Worm (Caenorhabditis elegans) whole organism, late embryonic: ENCODE data around the gene K10B2.4.

Source experiments
- C08G9.2 ChIP-seq: sonication (generic microtip); optimal IDR thresholded peaks from 2 replicates; lab custom pipeline; 2016; ENCODE audit warnings: mild to moderate bottlenecking, missing genetic modification characterization, moderate library complexity, missing compliant biosample characterization
- C38D4.7 ChIP-seq: fragments of 200-800 bp; sonication (Bioruptor generic); optimal IDR thresholded peaks from 2 replicates; lab custom pipeline; 2018; ENCODE audit warnings: mild to moderate bottlenecking, missing genetic modification characterization, moderate library complexity, missing compliant biosample characterization
- F13H6.1 ChIP-seq: sonication (generic microtip); optimal IDR thresholded peaks from 2 replicates; lab custom pipeline; 2016; ENCODE audit warnings: missing genetic modification characterization, missing compliant biosample characterization
- K02D7.2 ChIP-seq: sonication (generic microtip); optimal IDR thresholded peaks from 2 replicates; lab custom pipeline; 2017; ENCODE audit warnings: mild to moderate bottlenecking, missing genetic modification characterization, missing compliant biosample characterization
- K09A11.1 ChIP-seq: sonication (generic microtip); optimal IDR thresholded peaks from 2 replicates; lab custom pipeline; 2017; ENCODE audit warnings: antibody characterized with exemption, mild to moderate bottlenecking, missing genetic modification characterization, missing compliant biosample characterization; ENCODE audit not compliant: insufficient read depth
- T23F11.4 ChIP-seq: fragments of 200-800 bp; sonication (Bioruptor generic); optimal IDR thresholded peaks from 2 replicates; lab custom pipeline; 2018; ENCODE audit warnings: mild to moderate bottlenecking, missing genetic modification characterization, missing compliant biosample characterization
- Y22D7AL.16 ChIP-seq: sonication (generic microtip); optimal IDR thresholded peaks from 2 replicates; lab custom pipeline; 2016; ENCODE audit warnings: missing genetic modification characterization, missing compliant biosample characterization
- ama-1 ChIP-seq: fragments of 150-350 bp; optimal IDR thresholded peaks from 2 replicates; lab custom pipeline; 2014
- ceh-19 ChIP-seq: fragments of 200-800 bp; sonication (Bioruptor generic); optimal IDR thresholded peaks from 2 replicates; lab custom pipeline; 2018; ENCODE audit warnings: mild to moderate bottlenecking, missing genetic modification characterization, missing compliant biosample characterization
- ceh-24 ChIP-seq: sonication (generic microtip); optimal IDR thresholded peaks from 2 replicates; lab custom pipeline; 2016; ENCODE audit warnings: mild to moderate bottlenecking, missing genetic modification characterization, missing compliant biosample characterization
- ceh-30 ChIP-seq: fragments of 150-350 bp; optimal IDR thresholded peaks from 2 replicates; lab custom pipeline; 2014; ENCODE audit warnings: missing biosample characterization, missing genetic modification characterization
- ceh-31 ChIP-seq: sonication (generic microtip); optimal IDR thresholded peaks from 2 replicates; lab custom pipeline; 2016; ENCODE audit warnings: missing genetic modification characterization, missing compliant biosample characterization
- ceh-9 ChIP-seq: sonication (generic microtip); optimal IDR thresholded peaks from 2 replicates; lab custom pipeline; 2016; ENCODE audit warnings: mild to moderate bottlenecking, missing genetic modification characterization, inconsistent platforms, missing compliant biosample characterization
- che-1 ChIP-seq: sonication (generic microtip); optimal IDR thresholded peaks from 2 replicates; lab custom pipeline; 2016; ENCODE audit warnings: mild to moderate bottlenecking, missing genetic modification characterization, missing compliant biosample characterization
- dmd-4 ChIP-seq: sonication (generic microtip); optimal IDR thresholded peaks from 2 replicates; lab custom pipeline; 2016; ENCODE audit warnings: borderline replicate concordance, missing genetic modification characterization, missing compliant biosample characterization
- dve-1 ChIP-seq: sonication (generic microtip); optimal IDR thresholded peaks from 2 replicates; lab custom pipeline; 2017; ENCODE audit warnings: antibody characterized with exemption, mild to moderate bottlenecking, missing genetic modification characterization, missing compliant biosample characterization
- elt-2 ChIP-seq: sonication (generic microtip); optimal IDR thresholded peaks from 2 replicates; lab custom pipeline; 2016; ENCODE audit warnings: missing genetic modification reagents, missing genetic modification characterization, missing compliant biosample characterization
- elt-4 ChIP-seq: sonication (generic microtip); optimal IDR thresholded peaks from 2 replicates; lab custom pipeline; 2016; ENCODE audit warnings: missing genetic modification characterization, missing compliant biosample characterization
- ets-4 ChIP-seq: sonication (generic microtip); optimal IDR thresholded peaks from 2 replicates; lab custom pipeline; 2016; ENCODE audit warnings: missing genetic modification characterization, missing compliant biosample characterization
- fkh-10 ChIP-seq: fragments of 150-350 bp; optimal IDR thresholded peaks from 2 replicates; lab custom pipeline; 2014; ENCODE audit warnings: missing biosample characterization, missing genetic modification reagents, missing genetic modification characterization
- fkh-6 ChIP-seq: sonication (generic microtip); optimal IDR thresholded peaks from 2 replicates; lab custom pipeline; 2016; ENCODE audit warnings: missing genetic modification characterization, missing compliant biosample characterization
- gmeb-2 ChIP-seq: sonication (generic microtip); optimal IDR thresholded peaks from 2 replicates; lab custom pipeline; 2016; ENCODE audit warnings: missing genetic modification characterization, inconsistent platforms, missing compliant biosample characterization
- hlh-13 ChIP-seq: fragments of 200-800 bp; sonication (Bioruptor generic); optimal IDR thresholded peaks from 2 replicates; lab custom pipeline; 2018; ENCODE audit warnings: mild to moderate bottlenecking, missing genetic modification characterization, missing compliant biosample characterization
- hlh-6 ChIP-seq: sonication (generic microtip); optimal IDR thresholded peaks from 2 replicates; lab custom pipeline; 2016; ENCODE audit warnings: missing genotype, missing genetic modification characterization, missing compliant biosample characterization
- lim-6 ChIP-seq: sonication (generic microtip); optimal IDR thresholded peaks from 2 replicates; lab custom pipeline; 2016; ENCODE audit warnings: missing genetic modification characterization, missing compliant biosample characterization
- lin-11 ChIP-seq: fragments of 200-800 bp; sonication (Bioruptor generic); optimal IDR thresholded peaks from 2 replicates; lab custom pipeline; 2018; ENCODE audit warnings: mild to moderate bottlenecking, missing genetic modification characterization, missing compliant biosample characterization
- madf-2 ChIP-seq: sonication (generic microtip); optimal IDR thresholded peaks from 2 replicates; lab custom pipeline; 2017; ENCODE audit warnings: missing genetic modification characterization, missing compliant biosample characterization
- mec-3 ChIP-seq: sonication (generic microtip); optimal IDR thresholded peaks from 2 replicates; lab custom pipeline; 2016; ENCODE audit warnings: borderline replicate concordance, missing genetic modification characterization, missing compliant biosample characterization
- nfya-1 ChIP-seq: sonication (generic microtip); optimal IDR thresholded peaks from 2 replicates; lab custom pipeline; 2017; ENCODE audit warnings: missing genetic modification characterization, mild to moderate bottlenecking, missing compliant biosample characterization, antibody characterized with exemption, moderate library complexity
- nhr-11 ChIP-seq: fragments of 150-350 bp; optimal IDR thresholded peaks from 2 replicates; lab custom pipeline; 2014; ENCODE audit warnings: missing biosample characterization, missing genetic modification characterization
- npax-4 ChIP-seq: sonication (generic microtip); optimal IDR thresholded peaks from 2 replicates; lab custom pipeline; 2016; ENCODE audit warnings: missing genetic modification characterization, missing compliant biosample characterization
- odd-2 ChIP-seq: sonication (generic microtip); optimal IDR thresholded peaks from 2 replicates; lab custom pipeline; 2017; ENCODE audit warnings: antibody characterized with exemption, mild to moderate bottlenecking, missing genetic modification characterization, missing compliant biosample characterization
- pag-3 ChIP-seq: sonication (generic microtip); optimal IDR thresholded peaks from 2 replicates; lab custom pipeline; 2016; ENCODE audit warnings: missing compliant biosample characterization, missing genetic modification characterization, borderline replicate concordance
- pat-9 ChIP-seq: fragments of 200-800 bp; sonication (Bioruptor generic); optimal IDR thresholded peaks from 2 replicates; lab custom pipeline; 2018; ENCODE audit warnings: mild to moderate bottlenecking, missing genetic modification characterization, moderate library complexity, missing compliant biosample characterization
- pha-2 ChIP-seq: sonication (generic microtip); optimal IDR thresholded peaks from 2 replicates; lab custom pipeline; 2017; ENCODE audit warnings: mild to moderate bottlenecking, missing genetic modification characterization, missing compliant biosample characterization
- pqm-1 ChIP-seq: sonication (generic microtip); optimal IDR thresholded peaks from 2 replicates; lab custom pipeline; 2016; ENCODE audit warnings: missing genetic modification characterization, missing compliant biosample characterization
- pros-1 ChIP-seq: fragments of 150-350 bp; optimal IDR thresholded peaks from 2 replicates; lab custom pipeline; 2014; ENCODE audit warnings: missing biosample characterization, missing genetic modification reagents, missing genetic modification characterization
- ref-2 ChIP-seq: sonication (generic microtip); optimal IDR thresholded peaks from 2 replicates; lab custom pipeline; 2016; ENCODE audit warnings: missing genetic modification characterization, missing compliant biosample characterization
- tbx-2 ChIP-seq: sonication (generic microtip); optimal IDR thresholded peaks from 2 replicates; lab custom pipeline; 2016; ENCODE audit warnings: missing genetic modification characterization, missing compliant biosample characterization
- unc-3 ChIP-seq, 2 experiments: fragments of 200-800 bp in 1 of 2; sonication (Bioruptor generic) in 1 of 2; sonication (generic microtip) in 1 of 2; conservative IDR thresholded peaks in 1 of 2; optimal IDR thresholded peaks in 1 of 2; 2 replicates each; pipeline versions ENCODE4 v1.3.6 to Lab custom; 2016 to 2022; ENCODE audit warnings: missing compliant biosample characterization in 2 of 2, missing genetic modification characterization in 2 of 2, missing genetic modification reagents in 1 of 2
- unc-55 ChIP-seq: sonication (generic microtip); optimal IDR thresholded peaks from 2 replicates; lab custom pipeline; 2017; ENCODE audit warnings: missing biosample characterization, missing genetic modification reagents, missing genetic modification characterization
- unc-86 ChIP-seq: sonication (generic microtip); optimal IDR thresholded peaks from 2 replicates; lab custom pipeline; 2016; ENCODE audit warnings: missing genetic modification characterization, missing compliant biosample characterization
- zip-5 ChIP-seq: sonication (generic microtip); optimal IDR thresholded peaks from 2 replicates; lab custom pipeline; 2016; ENCODE audit warnings: missing genetic modification characterization, missing compliant biosample characterization
- ztf-16 ChIP-seq: sonication (generic microtip); optimal IDR thresholded peaks from 2 replicates; lab custom pipeline; 2017; ENCODE audit warnings: missing genetic modification characterization, missing compliant biosample characterization

Gene K10B2.4

DNA sequence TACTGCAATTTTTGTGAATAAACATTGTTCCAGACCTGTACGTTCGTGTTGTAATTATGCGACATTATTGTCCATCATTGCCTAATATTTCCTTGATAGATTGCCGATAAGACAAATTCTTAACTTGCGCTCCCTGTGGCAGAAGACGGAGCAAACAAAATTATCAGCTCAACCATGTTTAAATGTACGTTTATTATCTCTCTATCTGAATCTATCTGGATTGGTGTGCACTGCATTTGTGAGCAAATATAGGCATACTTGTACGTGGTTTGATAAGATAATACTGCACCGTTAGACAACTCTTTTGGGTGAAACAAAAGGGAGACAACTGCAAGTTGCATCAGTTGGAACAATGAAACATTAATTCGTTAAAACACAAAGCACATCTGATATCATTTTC is 33.4 kb downstream of the K10B2.4 start:
- TF ChIP-seq unc-86 (tag; lab: Kevin White, UChicago) (no peak), unc-3 (GFP tag; conservative IDR thresholded peaks at IDR 0.05; lab: Robert Waterston, UW) (no peak), unc-3 (tag; optimal IDR thresholded peaks at IDR 0.05; lab: Kevin White, UChicago) (no peak), Y22D7AL.16 (tag; lab: Kevin White, UChicago) (no peak), pqm-1 (tag; lab: Kevin White, UChicago) (peak; percentile 58), che-1 (tag; lab: Kevin White, UChicago) (no peak), dve-1 (tag; lab: Kevin White, UChicago) (peak; percentile 37), tbx-2 (tag; lab: Kevin White, UChicago) (no peak), ceh-19 (no peak), fkh-6 (tag; lab: Kevin White, UChicago) (no peak), nhr-11 (tag; lab: Kevin White, UChicago) (no peak), ceh-24 (tag; lab: Kevin White, UChicago) (no peak), gmeb-2 (tag; lab: Kevin White, UChicago) (no peak), pat-9 (tag; lab: Kevin White, UChicago) (no peak), madf-2 (tag; lab: Kevin White, UChicago) (no peak), zip-5 (tag; lab: Kevin White, UChicago) (no peak), ztf-16 (no peak), dmd-4 (tag; lab: Kevin White, UChicago) (no peak), hlh-6 (no peak), pros-1 (tag; lab: Kevin White, UChicago) (no peak), T23F11.4 (GFP tag; lab: Kevin White, UChicago) (no peak), lim-6 (tag; lab: Kevin White, UChicago) (no peak), mec-3 (tag; lab: Kevin White, UChicago) (no peak), ceh-9 (no peak), elt-2 (tag; lab: Kevin White, UChicago) (peak; percentile 97), unc-55 (no peak)

DNA sequence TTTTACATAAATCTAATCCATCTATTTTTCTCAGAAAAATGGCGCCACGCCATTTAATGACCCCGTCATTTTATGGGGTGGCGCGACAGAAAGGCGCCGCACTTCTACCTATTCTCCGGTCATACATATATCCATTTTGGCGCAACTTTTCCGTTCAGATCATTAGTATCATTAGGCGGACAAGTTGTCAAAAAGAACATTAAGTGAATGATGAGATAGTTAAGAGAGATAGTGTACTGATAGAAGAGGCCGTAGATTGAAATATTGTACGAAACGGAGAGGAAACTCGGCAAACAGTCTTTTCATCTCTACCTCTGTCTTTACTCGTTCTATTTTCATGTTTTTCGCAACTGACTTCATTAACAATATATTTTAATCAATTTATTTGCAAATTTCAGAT is 36.7 kb downstream of the K10B2.4 start, which contains the start of gene sma-6:
Gene sma-6 (plus strand): TSS at position 399 of the 400 bp plus-strand sequence.
- TF ChIP-seq T23F11.4 (GFP tag; lab: Kevin White, UChicago) (no peak), pha-2 (tag; lab: Kevin White, UChicago) (no peak), C08G9.2 (tag; lab: Kevin White, UChicago) (no peak), ceh-9 (no peak), pag-3 (tag; lab: Kevin White, UChicago) (no peak), mec-3 (tag; lab: Kevin White, UChicago) (no peak), ets-4 (no peak), lin-11 (tag; lab: Kevin White, UChicago) (no peak), che-1 (tag; lab: Kevin White, UChicago) (no peak), zip-5 (tag; lab: Kevin White, UChicago) (no peak), ref-2 (tag; lab: Kevin White, UChicago) (no peak), ceh-31 (tag; lab: Kevin White, UChicago) (no peak), C38D4.7 (GFP tag; lab: Kevin White, UChicago) (no peak), K02D7.2 (no peak)

DNA sequence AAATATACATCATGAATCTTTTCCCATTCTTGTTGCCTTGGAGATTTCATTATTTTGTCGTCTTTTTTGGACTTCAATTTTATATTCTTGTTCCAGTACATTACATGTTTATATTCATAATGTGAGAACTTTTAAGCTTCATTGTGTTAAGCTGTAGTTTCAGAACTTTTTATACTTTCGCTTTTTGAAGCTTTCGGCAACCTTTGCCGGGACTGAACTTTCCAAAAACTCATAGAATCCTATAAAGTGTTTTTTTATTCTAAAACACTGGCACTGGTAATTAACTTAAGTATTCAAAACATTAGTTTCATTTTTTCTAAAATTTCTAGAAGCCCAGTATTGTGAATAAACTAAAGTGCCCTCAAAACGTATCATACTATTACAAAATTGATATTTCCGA is 37.8 kb downstream of the K10B2.4 start, which contains the start of gene C32D5.4:
Gene C32D5.4 (minus strand): TSS at position 101 of the 400 bp plus-strand sequence.
- TF ChIP-seq che-1 (tag; lab: Kevin White, UChicago): no peak
- TF ChIP-seq ceh-19: no peak

DNA sequence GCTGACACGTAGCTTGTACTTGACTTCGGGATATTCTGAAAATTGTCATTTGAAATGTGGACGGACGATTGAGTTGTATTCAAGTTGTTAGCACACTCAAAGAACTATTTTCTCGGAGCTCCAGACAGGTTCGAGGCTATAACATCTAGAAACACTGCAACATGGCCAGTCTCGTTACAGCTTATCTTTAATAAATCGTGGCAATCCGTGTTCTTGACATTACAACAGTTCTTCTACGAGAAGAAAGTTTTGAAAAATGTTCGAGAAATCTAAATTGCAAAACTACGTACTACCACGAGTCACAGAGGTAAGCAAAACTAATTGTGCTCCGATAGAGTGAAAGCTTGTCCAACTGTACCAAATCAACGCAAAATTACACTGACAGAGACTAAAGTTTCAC is 38.7 kb downstream of the K10B2.4 start:
- no peak for TF ChIP-seq ama-1 (lab: Kevin White, UChicago)
- TF ChIP-seq T23F11.4 (GFP tag; lab: Kevin White, UChicago): no peak
- no peak for TF ChIP-seq ref-2 (tag; lab: Kevin White, UChicago)
- TF ChIP-seq tbx-2 (tag; lab: Kevin White, UChicago): no peak
- no peak for TF ChIP-seq fkh-10
- TF ChIP-seq elt-4 (tag; lab: Kevin White, UChicago): no peak
- no peak for TF ChIP-seq ceh-30
- no peak for TF ChIP-seq C08G9.2 (tag; lab: Kevin White, UChicago)
- TF ChIP-seq npax-4: no peak
- TF ChIP-seq odd-2: no peak
- TF ChIP-seq hlh-13 (GFP tag; lab: Kevin White, UChicago): no peak
- TF ChIP-seq ets-4: no peak
- TF ChIP-seq zip-5 (tag; lab: Kevin White, UChicago): no peak
- no peak for TF ChIP-seq K09A11.1
- TF ChIP-seq madf-2 (tag; lab: Kevin White, UChicago): no peak
- no peak for TF ChIP-seq nfya-1 (tag; lab: Kevin White, UChicago)
- no peak for TF ChIP-seq F13H6.1 (tag; lab: Kevin White, UChicago)
- no peak for TF ChIP-seq fkh-6 (tag; lab: Kevin White, UChicago)
- TF ChIP-seq mec-3 (tag; lab: Kevin White, UChicago): no peak
